Worm (Caenorhabditis elegans) whole organism, L1 larva: Measurements from ENCODE around the gene Y82E9BR.3.
A peak's percentile ranks its signal among the peaks of the same experiment; 100 is the strongest.

Experiments
- C04F5.9 ChIP-seq: sonication (generic microtip); optimal IDR thresholded peaks from 2 replicates; lab custom pipeline; 2016; ENCODE audit warnings: missing genetic modification characterization, missing compliant biosample characterization
- C16A3.4 ChIP-seq: fragments of 150-350 bp; optimal IDR thresholded peaks from 2 replicates; lab custom pipeline; 2014; ENCODE audit warnings: missing biosample characterization, missing genetic modification characterization
- C34B4.2 ChIP-seq: sonication (generic microtip); optimal IDR thresholded peaks from 2 replicates; lab custom pipeline; 2017; ENCODE audit warnings: mild to moderate bottlenecking, missing genetic modification characterization, missing compliant biosample characterization
- F16B12.6 ChIP-seq: fragments of 150-350 bp; optimal IDR thresholded peaks from 2 replicates; lab custom pipeline; 2014; ENCODE audit warnings: missing biosample characterization, missing genetic modification characterization
- alr-1 ChIP-seq: fragments of 200-800 bp; sonication (Bioruptor generic); optimal IDR thresholded peaks from 2 replicates; lab custom pipeline; 2018; ENCODE audit warnings: borderline replicate concordance, mild to moderate bottlenecking, missing genetic modification characterization, missing compliant biosample characterization
- aly-2 ChIP-seq: fragments of 150-350 bp; optimal IDR thresholded peaks from 2 replicates; lab custom pipeline; 2014; ENCODE audit warnings: missing biosample characterization, missing genetic modification characterization
- ama-1 ChIP-seq: fragments of 150-350 bp; optimal IDR thresholded peaks from 2 replicates; lab custom pipeline; 2014
- blmp-1 ChIP-seq: fragments of 150-350 bp; optimal IDR thresholded peaks from 2 replicates; lab custom pipeline; 2014; ENCODE audit warnings: missing biosample characterization, missing genetic modification characterization
- ceh-63 ChIP-seq: fragments of 200-800 bp; sonication (Bioruptor generic); optimal IDR thresholded peaks from 2 replicates; lab custom pipeline; 2018; ENCODE audit warnings: mild to moderate bottlenecking, missing genetic modification characterization, missing compliant biosample characterization
- ceh-8 ChIP-seq: fragments of 200-800 bp; sonication (Bioruptor generic); optimal IDR thresholded peaks from 2 replicates; lab custom pipeline; 2018; ENCODE audit warnings: mild to moderate bottlenecking, missing genetic modification characterization, moderate library complexity, missing compliant biosample characterization
- ceh-88 ChIP-seq: fragments of 200-800 bp; sonication (Bioruptor generic); IDR thresholded peaks from 2 replicates; pipeline ENCODE4 v1.3.6; 2022; ENCODE audit warnings: missing genetic modification characterization, missing compliant biosample characterization
- ceh-90 ChIP-seq: sonication (generic microtip); optimal IDR thresholded peaks from 2 replicates; lab custom pipeline; 2016; ENCODE audit warnings: missing genetic modification characterization, missing compliant biosample characterization
- dsc-1 ChIP-seq: sonication (generic microtip); optimal IDR thresholded peaks from 2 replicates; lab custom pipeline; 2016; ENCODE audit warnings: mild to moderate bottlenecking, missing genetic modification characterization, missing compliant biosample characterization
- efl-1 ChIP-seq, 4 experiments: fragments of 150-350 bp; optimal IDR thresholded peaks in 3 of 4; peaks in 1 of 4; 1 replicate in 1 of 4; 2 replicates in 3 of 4; lab custom pipeline; 2014; ENCODE audit warnings: missing biosample characterization in 2 of 4, missing genetic modification characterization in 2 of 4, missing genetic modification reagents in 2 of 4
- elt-2 ChIP-seq: sonication (generic microtip); optimal IDR thresholded peaks from 2 replicates; lab custom pipeline; 2016; ENCODE audit warnings: missing genetic modification characterization, mild to moderate bottlenecking, inconsistent platforms, missing compliant biosample characterization, missing genetic modification reagents
- elt-3 ChIP-seq, 6 experiments: fragments of 150-350 bp in 1 of 6; sonication (generic microtip); optimal IDR thresholded peaks; 2 replicates each; lab custom pipeline; 2017 to 2018; ENCODE audit warnings: missing biosample characterization in 6 of 6, missing genetic modification characterization in 6 of 6, inconsistent platforms in 1 of 6
- fkh-10 ChIP-seq: sonication (generic microtip); optimal IDR thresholded peaks from 2 replicates; lab custom pipeline; 2017; ENCODE audit warnings: missing biosample characterization, missing genetic modification reagents, missing genetic modification characterization
- fkh-4 ChIP-seq: sonication (generic microtip); optimal IDR thresholded peaks from 2 replicates; lab custom pipeline; 2016; ENCODE audit warnings: missing compliant biosample characterization, missing genetic modification characterization, borderline replicate concordance
- fkh-8 ChIP-seq: sonication (generic microtip); optimal IDR thresholded peaks from 2 replicates; lab custom pipeline; 2016; ENCODE audit warnings: mild to moderate bottlenecking, missing genetic modification characterization, missing compliant biosample characterization
- fos-1 ChIP-seq: fragments of 150-350 bp; optimal IDR thresholded peaks from 2 replicates; lab custom pipeline; 2014; ENCODE audit warnings: missing biosample characterization, missing genetic modification characterization
- grh-1 ChIP-seq: fragments of 200-800 bp; sonication (Bioruptor generic); IDR thresholded peaks from 2 replicates; pipeline ENCODE4 v1.3.6; 2022; ENCODE audit warnings: missing genetic modification reagents, missing genetic modification characterization, missing compliant biosample characterization
- hlh-4 ChIP-seq: sonication (generic microtip); optimal IDR thresholded peaks from 2 replicates; lab custom pipeline; 2016; ENCODE audit warnings: mild to moderate bottlenecking, missing genetic modification characterization, missing compliant biosample characterization
- hpl-2 ChIP-seq: fragments of 150-350 bp; optimal IDR thresholded peaks from 2 replicates; lab custom pipeline; 2014; ENCODE audit warnings: missing biosample characterization, missing genetic modification reagents, missing genetic modification characterization
- lin-39 ChIP-seq: fragments of 150-350 bp; optimal IDR thresholded peaks from 2 replicates; lab custom pipeline; 2014; ENCODE audit warnings: missing biosample characterization, missing genetic modification reagents, missing genetic modification characterization
- lir-3 ChIP-seq: sonication (generic microtip); optimal IDR thresholded peaks from 2 replicates; lab custom pipeline; 2016; ENCODE audit warnings: mild to moderate bottlenecking, missing genetic modification characterization, moderate library complexity, missing compliant biosample characterization; ENCODE audit not compliant: poor library complexity
- mdl-1 ChIP-seq, 2 experiments: fragments of 150-350 bp; optimal IDR thresholded peaks; 2 replicates each; lab custom pipeline; 2014 to 2017; ENCODE audit warnings: missing biosample characterization in 2 of 2, missing genetic modification characterization in 2 of 2, inconsistent platforms in 1 of 2
- mef-2 ChIP-seq: fragments of 150-350 bp; optimal IDR thresholded peaks from 2 replicates; lab custom pipeline; 2014; ENCODE audit warnings: missing biosample characterization, missing genetic modification characterization
- mep-1 ChIP-seq: fragments of 150-350 bp; optimal IDR thresholded peaks from 2 replicates; lab custom pipeline; 2014; ENCODE audit warnings: missing biosample characterization, missing genetic modification characterization
- nhr-11 ChIP-seq: fragments of 150-350 bp; optimal IDR thresholded peaks from 2 replicates; lab custom pipeline; 2014; ENCODE audit warnings: missing biosample characterization, missing genetic modification characterization
- nhr-12 ChIP-seq: sonication (generic microtip); optimal IDR thresholded peaks from 2 replicates; lab custom pipeline; 2017; ENCODE audit warnings: missing biosample characterization, missing genetic modification characterization
- nhr-20 ChIP-seq: sonication (generic microtip); optimal IDR thresholded peaks from 2 replicates; lab custom pipeline; 2016; ENCODE audit warnings: mild to moderate bottlenecking, missing genetic modification characterization, missing compliant biosample characterization
- nhr-28 ChIP-seq: fragments of 150-350 bp; optimal IDR thresholded peaks from 2 replicates; lab custom pipeline; 2014; ENCODE audit warnings: missing biosample characterization, missing genetic modification characterization
- nhr-77 ChIP-seq: fragments of 150-350 bp; optimal IDR thresholded peaks from 2 replicates; lab custom pipeline; 2014; ENCODE audit warnings: missing biosample characterization, missing genetic modification characterization
- nhr-85 ChIP-seq: sonication (generic microtip); peaks from one replicate; lab custom pipeline; 2016; ENCODE audit warnings: missing genetic modification characterization, inconsistent platforms, missing compliant biosample characterization
- pax-3 ChIP-seq: fragments of 200-800 bp; sonication (Bioruptor generic); optimal IDR thresholded peaks from 2 replicates; lab custom pipeline; 2018; ENCODE audit warnings: mild to moderate bottlenecking, missing genetic modification characterization, moderate library complexity, missing compliant biosample characterization
- rnt-1 ChIP-seq: sonication (generic microtip); optimal IDR thresholded peaks from 2 replicates; lab custom pipeline; 2016; ENCODE audit warnings: mild to moderate bottlenecking, missing genetic modification characterization, moderate library complexity, missing compliant biosample characterization
- snpc-4 ChIP-seq: fragments of 150-350 bp; optimal IDR thresholded peaks from 2 replicates; lab custom pipeline; 2014; ENCODE audit warnings: missing biosample characterization, missing genetic modification characterization
- sox-4 ChIP-seq: sonication (generic microtip); optimal IDR thresholded peaks from 2 replicates; lab custom pipeline; 2016; ENCODE audit warnings: missing genetic modification characterization, missing compliant biosample characterization
- sptf-1 ChIP-seq: fragments of 150-350 bp; optimal IDR thresholded peaks from 2 replicates; lab custom pipeline; 2014; ENCODE audit warnings: missing biosample characterization, missing genetic modification characterization
- sup-37 ChIP-seq: fragments of 200-800 bp; sonication (Bioruptor generic); optimal IDR thresholded peaks from 2 replicates; lab custom pipeline; 2018; ENCODE audit warnings: mild to moderate bottlenecking, missing genetic modification characterization, missing compliant biosample characterization
- swsn-7 ChIP-seq: sonication (generic microtip); optimal IDR thresholded peaks from 2 replicates; lab custom pipeline; 2016; ENCODE audit warnings: missing genetic modification characterization, missing compliant biosample characterization
- tbx-2 ChIP-seq: sonication (generic microtip); optimal IDR thresholded peaks from 2 replicates; lab custom pipeline; 2016; ENCODE audit warnings: missing genetic modification characterization, missing compliant biosample characterization
- tlp-1 ChIP-seq: fragments of 150-350 bp; optimal IDR thresholded peaks from 2 replicates; lab custom pipeline; 2014; ENCODE audit warnings: missing biosample characterization, missing genetic modification characterization
- unc-62 ChIP-seq: fragments of 150-350 bp; optimal IDR thresholded peaks from 2 replicates; lab custom pipeline; 2014; ENCODE audit warnings: missing biosample characterization, missing genetic modification reagents, missing genetic modification characterization
- unc-98 ChIP-seq: fragments of 200-800 bp; sonication (Bioruptor generic); IDR thresholded peaks from 2 replicates; pipeline ENCODE4 v1.3.6; 2022; ENCODE audit warnings: missing genetic modification characterization, missing compliant biosample characterization
- vab-15 ChIP-seq: sonication (generic microtip); optimal IDR thresholded peaks from 2 replicates; lab custom pipeline; 2017; ENCODE audit warnings: missing genotype, mild to moderate bottlenecking, missing genetic modification characterization, missing compliant biosample characterization
- xbp-1 ChIP-seq: sonication (generic microtip); optimal IDR thresholded peaks from 2 replicates; lab custom pipeline; 2016; ENCODE audit warnings: missing genetic modification characterization, missing compliant biosample characterization
- ztf-11 ChIP-seq, 2 experiments: sonication (generic microtip); optimal IDR thresholded peaks; 2 replicates each; lab custom pipeline; 2016 to 2017; ENCODE audit warnings: missing genetic modification characterization in 2 of 2, missing biosample characterization in 1 of 2, missing compliant biosample characterization in 1 of 2
- ztf-4 ChIP-seq: fragments of 150-350 bp; optimal IDR thresholded peaks from 2 replicates; lab custom pipeline; 2014; ENCODE audit warnings: missing biosample characterization, missing genetic modification characterization

Y82E9BR.3 gene

DNA sequence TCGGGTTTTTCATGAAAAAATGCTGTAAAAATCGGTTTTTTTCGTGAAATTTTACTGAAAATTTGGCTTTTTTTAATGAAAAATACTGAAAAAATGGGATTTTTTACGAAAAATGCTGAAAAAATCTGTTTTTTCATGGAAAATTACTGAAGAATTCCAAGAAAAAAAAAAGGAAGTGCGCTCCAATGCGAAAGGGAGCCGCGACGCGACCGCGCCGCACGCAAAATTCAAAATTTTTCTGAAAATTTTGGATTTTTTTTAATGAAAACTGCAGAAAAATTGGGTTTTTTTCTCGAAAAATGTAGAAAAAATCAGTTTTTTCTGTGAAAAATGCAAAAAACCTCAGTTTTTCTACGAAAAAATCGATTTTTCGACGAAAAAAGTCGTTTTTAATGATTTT, 2.4 kb upstream of the Y82E9BR.3 start:
- no peak for TF ChIP-seq unc-98 (GFP tag; lab: Robert Waterston, UW)
- TF ChIP-seq blmp-1 (tag; lab: Kevin White, UChicago) = no peak
- TF ChIP-seq fkh-4 (tag; lab: Kevin White, UChicago) = no peak
- no peak for TF ChIP-seq fkh-10 (GFP tag; lab: Kevin White, UChicago)

DNA sequence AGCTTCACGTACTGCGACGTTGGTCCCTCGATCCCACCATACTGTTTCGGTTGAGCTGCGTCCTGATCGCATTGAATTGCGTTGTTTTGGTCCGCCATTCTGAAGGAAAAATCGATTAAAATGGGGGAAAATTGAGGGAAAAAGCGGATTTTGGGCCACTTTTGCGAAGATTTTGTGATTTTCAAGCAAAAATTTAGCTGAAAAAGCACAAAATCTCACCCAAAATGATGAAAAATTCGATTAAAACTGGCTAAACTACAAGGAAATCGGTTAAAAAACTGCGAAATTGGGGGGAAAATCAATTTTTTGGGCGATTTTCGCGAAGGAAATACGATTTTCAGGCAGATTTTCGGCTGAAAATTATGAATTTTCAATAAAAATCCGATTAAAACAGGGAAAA, 1.9 kb upstream of the Y82E9BR.3 start, which contains the start of gene elc-1:
Gene elc-1 (minus strand): TSS at position 101 of the 400 bp plus-strand sequence.
- no peak for TF ChIP-seq ztf-11 (tag; optimal IDR thresholded peaks at IDR 0.05; lab: Kevin White, UChicago)
- TF ChIP-seq mep-1 = no peak
- TF ChIP-seq lir-3 = no peak
- TF ChIP-seq efl-1 (optimal IDR thresholded peaks at IDR 0.05; lab: Kevin White, UChicago) = no peak
- no peak for TF ChIP-seq efl-1 (GFP tag; optimal IDR thresholded peaks at IDR 0.05 in 1 of 2; lab: Kevin White, UChicago)
- TF ChIP-seq hpl-2 (GFP tag; lab: Kevin White, UChicago) = no peak
- TF ChIP-seq alr-1 (tag; lab: Kevin White, UChicago) = no peak
- TF ChIP-seq C04F5.9 (tag; lab: Kevin White, UChicago) = no peak
- TF ChIP-seq rnt-1 = no peak
- no peak for TF ChIP-seq nhr-20 (tag; lab: Kevin White, UChicago)
- no peak for TF ChIP-seq mef-2 (tag; lab: Kevin White, UChicago)
- TF ChIP-seq nhr-85 (tag; lab: Kevin White, UChicago) = no peak
- no peak for TF ChIP-seq fkh-8

DNA sequence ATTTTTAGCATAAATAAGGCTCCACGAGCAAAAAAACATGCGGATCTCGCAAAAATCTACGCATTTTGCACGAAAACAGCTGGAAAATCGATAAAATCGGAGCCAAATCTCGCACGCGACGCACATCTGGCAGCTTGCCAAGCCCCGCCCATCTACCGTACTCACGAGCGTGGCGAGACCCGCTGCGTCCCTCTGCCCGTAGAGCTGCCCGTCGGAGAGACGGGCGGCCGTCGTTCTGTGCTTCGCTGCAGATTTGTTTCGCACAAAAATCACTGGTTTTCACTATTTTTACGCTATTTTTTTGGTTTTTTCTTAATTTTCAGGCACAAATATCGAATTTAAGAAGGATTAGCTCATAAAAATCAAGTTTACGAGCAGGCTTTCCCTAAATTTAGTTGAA, 287 bp upstream of the Y82E9BR.3 start:
- no peak for TF ChIP-seq tlp-1 (tag; lab: Kevin White, UChicago)
- no peak for TF ChIP-seq nhr-28
- TF ChIP-seq swsn-7 (tag; lab: Kevin White, UChicago) = peak; percentile 88
- no peak for TF ChIP-seq unc-62 (GFP tag; lab: Kevin White, UChicago)
- TF ChIP-seq rnt-1 = no peak
- peak; percentile 66 for TF ChIP-seq F16B12.6 (tag; lab: Kevin White, UChicago)
- peak; percentile 88 for TF ChIP-seq tbx-2 (tag; lab: Kevin White, UChicago)
- peak in 1 of 2 experiments; percentile 89 for TF ChIP-seq mdl-1 (tag; optimal IDR thresholded peaks at IDR 0.05; lab: Kevin White, UChicago)
- TF ChIP-seq snpc-4 = peak; percentile 34
- TF ChIP-seq dsc-1 = peak; percentile 89
- peak; percentile 33 for TF ChIP-seq vab-15
- TF ChIP-seq elt-3 (tag; optimal IDR thresholded peaks at IDR 0.05; lab: Kevin White, UChicago) = peak in 3 of 6 experiments; percentile 61 to 70 (median 69)
- TF ChIP-seq C16A3.4 (tag; lab: Kevin White, UChicago) = peak; percentile 87
- no peak for TF ChIP-seq ceh-63
- peak; percentile 5 for TF ChIP-seq lin-39 (tag; lab: Kevin White, UChicago)
- TF ChIP-seq fkh-8 = peak; percentile 90
- no peak for TF ChIP-seq nhr-11 (tag; lab: Kevin White, UChicago)
- TF ChIP-seq nhr-12 (tag; lab: Kevin White, UChicago) = no peak
- peak; percentile 66 for TF ChIP-seq mep-1
- TF ChIP-seq xbp-1 (tag; lab: Kevin White, UChicago) = peak; percentile 87
- peak; percentile 68 for TF ChIP-seq fos-1
- peak; percentile 85 to 92 for TF ChIP-seq efl-1 (optimal IDR thresholded peaks at IDR 0.05; lab: Kevin White, UChicago)
- TF ChIP-seq efl-1 (GFP tag; optimal IDR thresholded peaks at IDR 0.05 in 1 of 2; lab: Kevin White, UChicago) = peak; percentile 76 to 97
- no peak for TF ChIP-seq alr-1 (tag; lab: Kevin White, UChicago)
- TF ChIP-seq sptf-1 = no peak
- TF ChIP-seq elt-2 = peak; percentile 53
- TF ChIP-seq blmp-1 (tag; lab: Kevin White, UChicago) = peak; percentile 28
- TF ChIP-seq sup-37 (GFP tag; lab: Kevin White, UChicago) = peak; percentile 72
- TF ChIP-seq pax-3 (tag; lab: Kevin White, UChicago) = peak; percentile 83
- TF ChIP-seq C34B4.2 (tag; lab: Kevin White, UChicago) = peak; percentile 96
- peak; percentile 62 for TF ChIP-seq fkh-10 (GFP tag; lab: Kevin White, UChicago)
- peak; percentile 47 for TF ChIP-seq ztf-4 (tag; lab: Kevin White, UChicago)
- peak; percentile 48 for TF ChIP-seq sox-4 (tag; lab: Kevin White, UChicago)
- peak; percentile 80 for TF ChIP-seq ama-1 (lab: Kevin White, UChicago)
- TF ChIP-seq nhr-77 (tag; lab: Kevin White, UChicago) = peak; percentile 79
- peak; percentile 12 for TF ChIP-seq ceh-8 (GFP tag; lab: Kevin White, UChicago)
- TF ChIP-seq grh-1 (GFP tag; lab: Robert Waterston, UW) = peak; percentile 86
- peak; percentile 15 for TF ChIP-seq aly-2
- TF ChIP-seq ceh-88 (GFP tag; lab: Robert Waterston, UW) = no peak
- no peak for TF ChIP-seq hlh-4 (tag; lab: Kevin White, UChicago)
- no peak for TF ChIP-seq ceh-90
